Fruit fly (Drosophila melanogaster): ENCODE data around the gene gdrd.

Gene gdrd

DNA sequence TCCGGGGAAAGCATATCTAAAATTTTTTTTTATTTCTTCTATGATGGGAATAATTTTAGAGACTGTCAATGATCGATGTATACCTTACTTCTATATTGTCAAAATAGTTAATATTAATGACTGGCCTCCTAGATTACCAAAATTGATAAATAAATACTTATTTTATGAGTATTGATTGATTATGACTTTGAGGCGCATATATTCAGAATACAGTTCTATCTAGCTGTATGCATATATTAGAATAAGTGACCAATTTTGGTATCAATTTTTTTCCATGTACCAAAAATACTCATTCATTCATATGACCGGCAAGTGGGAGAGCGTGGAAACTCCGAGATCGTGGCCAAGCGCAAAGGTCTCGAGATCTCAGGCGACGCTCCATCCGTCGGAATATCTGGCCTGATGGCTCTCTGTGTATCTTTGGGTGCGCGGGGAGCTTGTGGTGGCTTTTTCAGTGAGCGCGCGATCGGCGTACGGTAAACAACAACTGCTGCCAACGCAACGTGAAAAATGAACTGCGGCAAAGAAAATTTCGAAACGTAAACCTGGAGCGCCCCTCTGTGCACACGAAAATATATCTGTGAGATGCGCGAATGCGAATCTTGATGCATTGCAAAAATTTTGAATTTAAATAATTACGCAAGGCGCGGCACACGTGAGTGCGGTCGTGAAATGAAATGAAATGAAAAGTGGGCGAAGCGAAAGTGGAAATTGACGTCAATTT lies 18.6 kb upstream of the gdrd start, which contains the start of the genes CG43121 and ome (continued):
- TF ChIP-seq crol (GFP tag; IDR thresholded peaks at IDR 0.05) = peak; percentile 80
- TF ChIP-seq Asciz (GFP tag; optimal IDR thresholded peaks at IDR 0.05) = peak; percentile 31
- TF ChIP-seq CG9609 (GFP tag; optimal IDR thresholded peaks at IDR 0.05) = no peak
- TF ChIP-seq Xrp1 (GFP tag; IDR thresholded peaks at IDR 0.05) = peak; percentile 29; the same call in 1 of the 2 replicates
- TF ChIP-seq CG10267 (tag; optimal IDR thresholded peaks at IDR 0.05) = peak; percentile 22
- TF ChIP-seq CG18764 (GFP tag; optimal IDR thresholded peaks at IDR 0.05) = no peak
- 0 out of 3 replicates have a peak, but pooled peaks have one; percentile 10 for TF ChIP-seq dysf (GFP tag; IDR thresholded peaks at IDR 0.05)
- TF ChIP-seq CG15479 (GFP tag; optimal IDR thresholded peaks at IDR 0.05) = no peak
- TF ChIP-seq Atf6 (GFP tag; IDR thresholded peaks at IDR 0.05) = peak; percentile 62
- TF ChIP-seq ara (GFP tag; IDR thresholded peaks at IDR 0.05) = 0 out of 2 replicates have a peak, but pooled peaks have one; percentile 27
- TF ChIP-seq CG9932 (GFP tag; IDR thresholded peaks at IDR 0.05) = peak; percentile 44; the same call in 1 of the 2 replicates
- TF ChIP-seq CG10565 (GFP tag; optimal IDR thresholded peaks at IDR 0.05) = no peak
- peak; percentile 55 for TF ChIP-seq CG13296 (GFP tag; optimal IDR thresholded peaks at IDR 0.05)
- TF ChIP-seq CG3407 (GFP tag; optimal IDR thresholded peaks at IDR 0.05) = peak; percentile 19
- peak; percentile 21 for TF ChIP-seq pb (GFP tag; optimal IDR thresholded peaks at IDR 0.05)
- TF ChIP-seq shn (GFP tag; optimal IDR thresholded peaks at IDR 0.05) = peak; percentile 27
- no peak for TF ChIP-seq CG8388 (GFP tag; optimal IDR thresholded peaks at IDR 0.05)
- TF ChIP-seq CG5180 (GFP tag; optimal IDR thresholded peaks at IDR 0.05) = peak; percentile 18
- peak; percentile 43; the same call in 1 of the 2 replicates for TF ChIP-seq stc (GFP tag; IDR thresholded peaks at IDR 0.05)
- peak; percentile 24; the same call in 1 of the 2 replicates for TF ChIP-seq chm (GFP tag; IDR thresholded peaks at IDR 0.05)
- peak; percentile 40; the same call in 1 of the 3 replicates for TF ChIP-seq CG34422 (GFP tag; IDR thresholded peaks at IDR 0.05)
- TF ChIP-seq Bgb (GFP tag; IDR thresholded peaks at IDR 0.05; ENCODE audit: partially characterized antibody) = peak; percentile 35; the same call in 1 of the 2 replicates
- TF ChIP-seq Blimp-1 (GFP tag; optimal IDR thresholded peaks at IDR 0.05) = peak; percentile 88
- no peak for TF ChIP-seq CG13123 (GFP tag; optimal IDR thresholded peaks at IDR 0.05)
- peak; percentile 37; the same call in 1 of the 2 replicates for TF ChIP-seq HLH3B (GFP tag; IDR thresholded peaks at IDR 0.05)
- peak; percentile 35 for TF ChIP-seq tap (tag; optimal IDR thresholded peaks at IDR 0.05)
- TF ChIP-seq Deaf1 (tag; optimal IDR thresholded peaks at IDR 0.05) = peak; percentile 49
- 0 out of 3 replicates have a peak, but pooled peaks have one; percentile 59 for TF ChIP-seq Dbx (GFP tag; IDR thresholded peaks at IDR 0.05)
- TF ChIP-seq CG32532 (GFP tag; IDR thresholded peaks at IDR 0.05) = peak; percentile 31; the same call in 1 of the 2 replicates
- peak; percentile 37; the same call in 1 of the 2 replicates for TF ChIP-seq Drgx (GFP tag; IDR thresholded peaks at IDR 0.05)
- peak; percentile 40 for TF ChIP-seq BtbVII (GFP tag; optimal IDR thresholded peaks at IDR 0.05)
- peak; percentile 21; the same call in 1 of the 2 replicates for TF ChIP-seq Adf1 (GFP tag; IDR thresholded peaks at IDR 0.05)
- peak; percentile 38 for TF ChIP-seq oc (tag; optimal IDR thresholded peaks at IDR 0.05)
- peak; percentile 68; the same call in 1 of the 4 replicates for TF ChIP-seq chinmo (GFP tag; IDR thresholded peaks at IDR 0.05; ENCODE audit: partially characterized antibody)
- peak in 1 of 2 experiments; percentile 16 for TF ChIP-seq Pdp1 (GFP tag; optimal IDR thresholded peaks at IDR 0.05)
- peak; percentile 12 for TF ChIP-seq CG15514 (GFP tag; optimal IDR thresholded peaks at IDR 0.05)
- TF ChIP-seq CG12391 (tag; optimal IDR thresholded peaks at IDR 0.05) = peak; percentile 39
